Fruit fly (Drosophila melanogaster): ENCODE measurements around the gene CG7781.

DNA sequence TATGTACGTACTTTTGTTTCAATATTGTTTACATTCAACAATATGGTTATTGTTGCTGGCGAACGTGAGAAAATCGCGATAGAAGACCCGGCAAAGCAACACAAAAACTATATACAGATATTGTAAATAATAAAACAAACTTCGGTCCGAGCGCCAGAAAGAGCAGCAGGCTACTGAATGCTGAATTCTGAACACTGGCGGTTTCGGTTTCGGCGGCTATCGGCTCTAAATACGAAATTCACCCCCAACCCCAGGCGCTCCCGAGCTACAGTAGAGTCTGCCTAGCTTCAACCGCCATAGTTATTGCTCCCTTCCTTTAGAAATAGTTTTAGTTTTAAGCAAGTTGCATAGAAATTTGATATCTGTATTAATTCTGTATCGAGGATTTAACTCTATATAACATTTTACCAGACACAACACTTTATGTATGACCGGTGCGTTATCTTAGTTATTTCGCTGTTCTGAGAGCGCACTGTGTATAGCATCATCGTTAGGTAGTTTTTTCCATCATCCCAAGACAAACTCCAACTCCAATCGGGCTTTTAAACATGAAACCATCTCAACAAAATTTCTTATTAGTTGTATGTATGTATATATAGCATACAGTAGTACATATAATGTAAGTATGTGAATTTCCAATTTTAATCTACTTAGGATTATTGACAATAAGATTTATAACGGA is 37.2 kb upstream of the CG7781 start, which contains the start of gene CG7627:
- TF ChIP-seq insv (optimal IDR thresholded peaks at IDR 0.05): no peak
- TF ChIP-seq Myc (optimal IDR thresholded peaks at IDR 0.05): no peak
